Fruit fly (Drosophila melanogaster) whole organism, prepupa: ENCODE measurements around the gene Syx13.

Experiments used
- Blimp-1 ChIP-seq: fragments of 200-800 bp; sonication (Bioruptor generic); optimal IDR thresholded peaks from 3 replicates; lab custom pipeline; 2017; ENCODE audit warnings: missing biosample characterization, missing genetic modification characterization, mild to moderate bottlenecking, moderate library complexity, missing genetic modification reagents
- CG10669 ChIP-seq: fragments of 200-800 bp; sonication (Bioruptor generic); optimal IDR thresholded peaks from 3 replicates; lab custom pipeline; 2018; ENCODE audit warnings: missing biosample characterization, mild to moderate bottlenecking, missing genetic modification characterization, moderate library complexity
- CG11294 ChIP-seq: fragments of 200-800 bp; sonication (Bioruptor generic); IDR thresholded peaks from 2 replicates; pipeline ENCODE4 v1.3.6; 2022; ENCODE audit warnings: missing biosample characterization, missing genetic modification characterization
- CG11902 ChIP-seq: fragments of 200-800 bp; sonication (Bioruptor generic); optimal IDR thresholded peaks from 3 replicates; lab custom pipeline; 2016; ENCODE audit warnings: missing biosample characterization, missing genetic modification characterization
- CG15336 ChIP-seq: fragments of 200-800 bp; sonication (Bioruptor generic); IDR thresholded peaks from 2 replicates; pipeline ENCODE4 v1.3.6; 2022; ENCODE audit warnings: missing biosample characterization, missing genetic modification characterization
- CG1621 ChIP-seq: fragments of 200-800 bp; sonication (Bioruptor generic); optimal IDR thresholded peaks from 3 replicates; lab custom pipeline; 2018; ENCODE audit warnings: missing biosample characterization, mild to moderate bottlenecking, missing genetic modification characterization
- CG3032 ChIP-seq: fragments of 200-800 bp; optimal IDR thresholded peaks from 2 replicates; lab custom pipeline; 2019; ENCODE audit warnings: missing biosample characterization, mild to moderate bottlenecking, missing genetic modification characterization, moderate library complexity
- CG32006 ChIP-seq: fragments of 200-800 bp; sonication (Bioruptor generic); optimal IDR thresholded peaks from 3 replicates; lab custom pipeline; 2017; ENCODE audit warnings: missing biosample characterization, mild to moderate bottlenecking, missing genetic modification characterization
- CG34406 ChIP-seq: fragments of 200-800 bp; sonication (Bioruptor generic); optimal IDR thresholded peaks from 3 replicates; lab custom pipeline; 2016; ENCODE audit warnings: missing biosample characterization, missing genetic modification characterization
- CG3919 ChIP-seq: fragments of 200-800 bp; sonication (Bioruptor generic); optimal IDR thresholded peaks from 3 replicates; lab custom pipeline; 2016; ENCODE audit warnings: missing biosample characterization, missing genetic modification characterization
- CG6163 ChIP-seq: fragments of 200-800 bp; sonication (Bioruptor generic); IDR thresholded peaks from 3 replicates; pipeline ENCODE4 v1.3.6; 2022; ENCODE audit warnings: missing biosample characterization, missing genetic modification characterization
- CG6276 ChIP-seq: fragments of 200-800 bp; sonication (Bioruptor generic); optimal IDR thresholded peaks from 2 replicates; lab custom pipeline; 2017; ENCODE audit warnings: missing biosample characterization, mild to moderate bottlenecking, missing genetic modification characterization
- CG6808 ChIP-seq: fragments of 200-800 bp; sonication (Bioruptor generic); optimal IDR thresholded peaks from 3 replicates; lab custom pipeline; 2017; ENCODE audit warnings: missing biosample characterization, missing genetic modification characterization, mild to moderate bottlenecking, moderate library complexity, missing genetic modification reagents
- CG6854 ChIP-seq: fragments of 200-800 bp; sonication (Bioruptor generic); optimal IDR thresholded peaks from 2 replicates; lab custom pipeline; 2017; ENCODE audit warnings: missing biosample characterization, mild to moderate bottlenecking, missing genetic modification characterization
- CG7368 ChIP-seq: fragments of 200-800 bp; sonication (Bioruptor generic); optimal IDR thresholded peaks from 3 replicates; lab custom pipeline; 2016; ENCODE audit warnings: missing biosample characterization, missing genetic modification characterization
- CG8119 ChIP-seq: fragments of 200-800 bp; sonication (Bioruptor generic); IDR thresholded peaks from 3 replicates; pipeline ENCODE4 v1.3.6; 2022; ENCODE audit warnings: missing biosample characterization, missing genetic modification characterization
- CG8319 ChIP-seq: fragments of 200-800 bp; sonication (Bioruptor generic); optimal IDR thresholded peaks from 3 replicates; lab custom pipeline; 2016; ENCODE audit warnings: missing biosample characterization, missing genetic modification characterization
- CG9139 ChIP-seq: fragments of 200-800 bp; sonication (Bioruptor generic); optimal IDR thresholded peaks from 3 replicates; lab custom pipeline; 2017; ENCODE audit warnings: missing biosample characterization, mild to moderate bottlenecking, missing genetic modification characterization
- Eip93F ChIP-seq: fragments of 200-800 bp; sonication (Bioruptor generic); optimal IDR thresholded peaks from 2 replicates; lab custom pipeline; 2016; ENCODE audit warnings: missing biosample characterization, mild to moderate bottlenecking, missing genetic modification characterization
- Ets21C ChIP-seq: fragments of 200-800 bp; sonication (Bioruptor generic); optimal IDR thresholded peaks from 3 replicates; lab custom pipeline; 2016; ENCODE audit warnings: missing biosample characterization, missing genetic modification characterization
- Hr39 ChIP-seq: fragments of 200-800 bp; sonication (Bioruptor generic); optimal IDR thresholded peaks from 2 replicates; lab custom pipeline; 2016; ENCODE audit warnings: missing biosample characterization, missing genetic modification characterization
- Lpt ChIP-seq: fragments of 200-800 bp; sonication (Bioruptor generic); optimal IDR thresholded peaks from 3 replicates; lab custom pipeline; 2016; ENCODE audit warnings: missing biosample characterization, missing genetic modification characterization
- OdsH ChIP-seq: fragments of 200-800 bp; sonication (Bioruptor generic); optimal IDR thresholded peaks from 3 replicates; lab custom pipeline; 2016; ENCODE audit warnings: missing biosample characterization, missing genetic modification characterization
- Smox ChIP-seq: fragments of 200-800 bp; sonication (Bioruptor generic); optimal IDR thresholded peaks from 3 replicates; lab custom pipeline; 2016; ENCODE audit warnings: missing biosample characterization, missing genetic modification characterization
- Sox102F ChIP-seq: fragments of 200-800 bp; sonication (Bioruptor generic); optimal IDR thresholded peaks from 2 replicates; lab custom pipeline; 2016; ENCODE audit warnings: missing biosample characterization, mild to moderate bottlenecking, missing genetic modification characterization
- Sox14 ChIP-seq: fragments of 200-800 bp; sonication (Bioruptor generic); optimal IDR thresholded peaks from 3 replicates; lab custom pipeline; 2016; ENCODE audit warnings: missing biosample characterization, missing genetic modification characterization
- Sox15 ChIP-seq: fragments of 200-800 bp; sonication (Bioruptor generic); optimal IDR thresholded peaks from 3 replicates; lab custom pipeline; 2016; ENCODE audit warnings: missing biosample characterization, missing genetic modification characterization
- achi ChIP-seq: fragments of 200-800 bp; sonication (Bioruptor generic); optimal IDR thresholded peaks from 3 replicates; lab custom pipeline; 2016; ENCODE audit warnings: missing biosample characterization, missing genetic modification characterization
- dac ChIP-seq: fragments of 200-800 bp; sonication (Bioruptor generic); optimal IDR thresholded peaks from 2 replicates; lab custom pipeline; 2017; ENCODE audit warnings: missing biosample characterization, mild to moderate bottlenecking, missing genetic modification characterization
- eg ChIP-seq: fragments of 200-800 bp; sonication (Bioruptor generic); IDR thresholded peaks from 3 replicates; pipeline ENCODE4 v1.3.6; 2022; ENCODE audit warnings: missing biosample characterization, missing genetic modification characterization
- esn ChIP-seq: fragments of 200-800 bp; sonication (Bioruptor generic); optimal IDR thresholded peaks from 2 replicates; lab custom pipeline; 2016; ENCODE audit warnings: missing biosample characterization, mild to moderate bottlenecking, missing genetic modification characterization, moderate library complexity
- fd59A ChIP-seq: fragments of 200-800 bp; sonication (Bioruptor generic); optimal IDR thresholded peaks from 2 replicates; lab custom pipeline; 2017; ENCODE audit warnings: missing biosample characterization, mild to moderate bottlenecking, missing genetic modification characterization, missing genetic modification reagents
- fkh ChIP-seq: fragments of 200-800 bp; sonication (Bioruptor generic); optimal IDR thresholded peaks from 3 replicates; lab custom pipeline; 2017; ENCODE audit warnings: missing biosample characterization, mild to moderate bottlenecking, missing genetic modification characterization, moderate library complexity
- lz ChIP-seq: fragments of 200-800 bp; sonication (Bioruptor generic); optimal IDR thresholded peaks from 3 replicates; lab custom pipeline; 2016; ENCODE audit warnings: missing biosample characterization, missing genetic modification characterization
- net ChIP-seq: fragments of 200-800 bp; sonication (Bioruptor generic); optimal IDR thresholded peaks from 3 replicates; lab custom pipeline; 2016; ENCODE audit warnings: missing biosample characterization, missing genetic modification characterization
- pdm3 ChIP-seq: fragments of 200-800 bp; sonication (Bioruptor generic); optimal IDR thresholded peaks from 3 replicates; lab custom pipeline; 2016; ENCODE audit warnings: missing biosample characterization, missing genetic modification characterization
- svp ChIP-seq: fragments of 200-800 bp; sonication (Bioruptor generic); peaks from one replicate; lab custom pipeline; 2016; ENCODE audit warnings: missing biosample characterization, missing genetic modification characterization
- topi ChIP-seq: fragments of 200-800 bp; sonication (Bioruptor generic); optimal IDR thresholded peaks from 3 replicates; lab custom pipeline; 2016; ENCODE audit warnings: missing biosample characterization, missing genetic modification characterization
- vri ChIP-seq: fragments of 200-800 bp; sonication (Bioruptor generic); optimal IDR thresholded peaks from 3 replicates; lab custom pipeline; 2016; ENCODE audit warnings: missing biosample characterization, mild to moderate bottlenecking, missing genetic modification characterization

Syx13 gene

dm6 chr3L:13081284-13081937, 37.2 kb downstream of the Syx13 start:
- TF ChIP-seq eg (GFP tag; lab: Robert Waterston, UW) (no peak), Sox15 (no peak), Blimp-1 (no peak), CG8319 (GFP tag; lab: Kevin White, UChicago) (no peak), CG32006 (GFP tag; lab: Kevin White, UChicago) (no peak), Ets21C (GFP tag; lab: Kevin White, UChicago) (no peak), lz (GFP tag; lab: Kevin White, UChicago) (no peak), CG6163 (GFP tag; lab: Robert Waterston, UW) (no peak), Eip93F (GFP tag; lab: Kevin White, UChicago) (no peak), topi (GFP tag; lab: Kevin White, UChicago) (no peak), svp (no peak), CG11902 (GFP tag; lab: Kevin White, UChicago) (no peak)

dm6 chr3L:13083432-13083831, 39.2 kb downstream of the Syx13 start:
- TF ChIP-seq CG15336 (GFP tag; lab: Robert Waterston, UW) (no peak), CG7368 (no peak), CG9139 (GFP tag; lab: Kevin White, UChicago) (no peak), lz (GFP tag; lab: Kevin White, UChicago) (no peak), CG11902 (GFP tag; lab: Kevin White, UChicago) (no peak), CG3919 (GFP tag; lab: Kevin White, UChicago) (no peak), Smox (GFP tag; lab: Kevin White, UChicago) (no peak), eg (GFP tag; lab: Robert Waterston, UW) (no peak), Ets21C (GFP tag; lab: Kevin White, UChicago) (no peak), Hr39 (GFP tag; lab: Kevin White, UChicago) (no peak), achi (GFP tag; lab: Kevin White, UChicago) (no peak), Lpt (GFP tag; lab: Kevin White, UChicago) (no peak), CG6854 (GFP tag; lab: Kevin White, UChicago) (no peak), Eip93F (GFP tag; lab: Kevin White, UChicago) (no peak)

- TF ChIP-seq Smox (GFP tag; lab: Kevin White, UChicago) (no peak), topi (GFP tag; lab: Kevin White, UChicago) (no peak), CG34406 (GFP tag; lab: Kevin White, UChicago) (no peak), CG1621 (tag; lab: Kevin White, UChicago) (no peak), OdsH (no peak), CG3032 (no peak), CG6276 (no peak), dac (GFP tag; lab: Kevin White, UChicago) (no peak), vri (GFP tag; lab: Kevin White, UChicago) (no peak), CG8319 (GFP tag; lab: Kevin White, UChicago) (no peak), Sox15 (no peak), CG8119 (GFP tag; lab: Robert Waterston, UW) (no peak), fkh (no peak), esn (GFP tag; lab: Kevin White, UChicago) (no peak), Ets21C (GFP tag; lab: Kevin White, UChicago) (no peak)
These were observed 40.2 kb downstream of the Syx13 start for dm6 chr3L:13084477-13084876.

dm6 chr3L:13087189-13087588, 43.0 kb downstream of the Syx13 start, which contains the start of gene CG17300:
Gene CG17300, minus strand, starts transcription at chr3L:13087289.
- no peak for TF ChIP-seq CG6808 (GFP tag; lab: Kevin White, UChicago)
- TF ChIP-seq CG32006 (GFP tag; lab: Kevin White, UChicago), result no peak
- no peak for TF ChIP-seq Lpt (GFP tag; lab: Kevin White, UChicago)
- no peak for TF ChIP-seq CG8319 (GFP tag; lab: Kevin White, UChicago)
- no peak for TF ChIP-seq Sox102F (GFP tag; lab: Kevin White, UChicago)
- TF ChIP-seq Ets21C (GFP tag; lab: Kevin White, UChicago), result no peak
- TF ChIP-seq net (GFP tag; lab: Kevin White, UChicago), result no peak
- TF ChIP-seq Blimp-1, result no peak
- no peak for TF ChIP-seq svp
- no peak for TF ChIP-seq eg (GFP tag; lab: Robert Waterston, UW)
- TF ChIP-seq Sox15, result no peak
- TF ChIP-seq CG6854 (GFP tag; lab: Kevin White, UChicago), result no peak
- no peak for TF ChIP-seq CG8119 (GFP tag; lab: Robert Waterston, UW)
- TF ChIP-seq pdm3 (GFP tag; lab: Kevin White, UChicago), result no peak
- no peak for TF ChIP-seq CG10669
- TF ChIP-seq fd59A (GFP tag; lab: Kevin White, UChicago), result no peak
- no peak for TF ChIP-seq Sox14 (GFP tag; lab: Kevin White, UChicago)
- no peak for TF ChIP-seq CG3032
- TF ChIP-seq CG11294 (GFP tag; lab: Robert Waterston, UW), result no peak
- no peak for TF ChIP-seq CG9139 (GFP tag; lab: Kevin White, UChicago)
- TF ChIP-seq, all 60 proteins: peak for 0
